Fruit fly (Drosophila melanogaster): ENCODE measurements around the gene RpL30.

- TF ChIP-seq EcR (GFP tag; optimal IDR thresholded peaks at IDR 0.05), result no peak
- TF ChIP-seq psq (optimal IDR thresholded peaks at IDR 0.05), result no peak
These were observed 10.5 kb upstream of the RpL30 start for dm6 chr2L:19019640-19020039.

All from whole organism.